Worm (Caenorhabditis elegans) whole organism, L4 larva: ENCODE data around the gene C49C3.6.

Experiments
- ama-1 ChIP-seq: fragments of 150-350 bp; optimal IDR thresholded peaks from 2 replicates; lab custom pipeline; 2014; ENCODE audit warnings: inconsistent platforms, mixed read lengths
- dpl-1 ChIP-seq: fragments of 150-350 bp; optimal IDR thresholded peaks from 2 replicates; lab custom pipeline; 2014; ENCODE audit warnings: missing biosample characterization, missing genetic modification reagents, missing genetic modification characterization
- fkh-10 ChIP-seq: fragments of 150-350 bp; optimal IDR thresholded peaks from 2 replicates; lab custom pipeline; 2014; ENCODE audit warnings: missing biosample characterization, missing genetic modification reagents, missing genetic modification characterization
- fos-1 ChIP-seq: fragments of 150-350 bp; optimal IDR thresholded peaks from 2 replicates; lab custom pipeline; 2014; ENCODE audit warnings: missing biosample characterization, missing genetic modification characterization
- jun-1 ChIP-seq: fragments of 150-350 bp; optimal IDR thresholded peaks from 2 replicates; lab custom pipeline; 2014; ENCODE audit warnings: missing biosample characterization, missing genetic modification reagents, missing genetic modification characterization
- nhr-11 ChIP-seq: fragments of 150-350 bp; optimal IDR thresholded peaks from 2 replicates; lab custom pipeline; 2014; ENCODE audit warnings: missing biosample characterization, missing genetic modification characterization
- nhr-28 ChIP-seq: fragments of 150-350 bp; optimal IDR thresholded peaks from 2 replicates; lab custom pipeline; 2014; ENCODE audit warnings: missing biosample characterization, missing genetic modification characterization
- nhr-41 ChIP-seq: fragments of 200-800 bp; sonication (Bioruptor generic); IDR thresholded peaks from 2 replicates; pipeline ENCODE4 v1.3.6; 2022; ENCODE audit warnings: missing genetic modification reagents, missing genetic modification characterization, missing compliant biosample characterization
- zag-1 ChIP-seq: fragments of 150-350 bp; optimal IDR thresholded peaks from 2 replicates; lab custom pipeline; 2014; ENCODE audit warnings: missing biosample characterization, missing genetic modification characterization
- zfp-3 ChIP-seq: fragments of 200-800 bp; sonication (Bioruptor generic); conservative IDR thresholded peaks from 2 replicates; pipeline ENCODE4 v1.3.6; 2022; ENCODE audit warnings: missing genetic modification reagents, missing genetic modification characterization, missing compliant biosample characterization

- TF ChIP-seq zag-1 (tag; lab: Kevin White, UChicago) (no peak), jun-1 (no peak), nhr-28 (tag; lab: Kevin White, UChicago) (no peak), dpl-1 (GFP tag; lab: Kevin White, UChicago) (no peak), fkh-10 (GFP tag; lab: Kevin White, UChicago) (no peak), fos-1 (tag; lab: Kevin White, UChicago) (no peak), zfp-3 (no peak), nhr-11 (tag; lab: Kevin White, UChicago) (no peak), nhr-41 (GFP tag; lab: Robert Waterston, UW) (no peak), ama-1 (lab: Kevin White, UChicago) (no peak)
Measured at ce11 chrIV:17328834-17329233, 2.5 kb upstream of the C49C3.6 start, which contains the start of gene ceh-88.
